Fruit fly (Drosophila melanogaster) ovary, adult (tissue): ENCODE measurements around the gene Atg4a.

ENCODE experiments used
- CG17801 ChIP-seq: fragments of 200-800 bp; optimal IDR thresholded peaks from 2 replicates; lab custom pipeline; 2019; ENCODE audit warnings: missing biosample characterization, mild to moderate bottlenecking, missing genetic modification characterization, moderate library complexity; ENCODE audit not compliant: partially characterized antibody

Atg4a gene

dm6 chr2L:1068004-1068403 lies 12.7 kb upstream of the Atg4a start:
- no peak for TF ChIP-seq CG17801 (GFP tag; lab: Kevin White, UChicago)

dm6 chr2L:1068517-1069107 lies 12.1 kb upstream of the Atg4a start:
- no peak for TF ChIP-seq CG17801 (GFP tag; lab: Kevin White, UChicago)

- TF ChIP-seq CG17801 (GFP tag; lab: Kevin White, UChicago), result peak; percentile 1
Measured at dm6 chr2L:1069475-1069874, 11.2 kb upstream of the Atg4a start.

dm6 chr2L:1070332-1070731 lies 10.4 kb upstream of the Atg4a start:
- peak; percentile 24 for TF ChIP-seq CG17801 (GFP tag; lab: Kevin White, UChicago)

dm6 chr2L:1070941-1071340 lies 9.8 kb upstream of the Atg4a start:
- no peak for TF ChIP-seq CG17801 (GFP tag; lab: Kevin White, UChicago)

- TF ChIP-seq CG17801 (GFP tag; lab: Kevin White, UChicago), result no peak
Measured at dm6 chr2L:1072184-1072583, 8.5 kb upstream of the Atg4a start.

- TF ChIP-seq CG17801 (GFP tag; lab: Kevin White, UChicago), result peak; percentile 48
Measured at dm6 chr2L:1073530-1073929, 7.2 kb upstream of the Atg4a start.

- no peak for TF ChIP-seq CG17801 (GFP tag; lab: Kevin White, UChicago)
Measured at dm6 chr2L:1074180-1074864, 6.4 kb upstream of the Atg4a start.

- TF ChIP-seq CG17801 (GFP tag; lab: Kevin White, UChicago), result peak; percentile 0
Measured at dm6 chr2L:1075753-1076152, 5.0 kb upstream of the Atg4a start.

- TF ChIP-seq CG17801 (GFP tag; lab: Kevin White, UChicago), result no peak
Measured at dm6 chr2L:1077053-1077452, 3.7 kb upstream of the Atg4a start.

- TF ChIP-seq CG17801 (GFP tag; lab: Kevin White, UChicago), result peak; percentile 17
Measured at dm6 chr2L:1077469-1077993, 3.2 kb upstream of the Atg4a start, which contains the start of the genes S and ast. Gene S, minus strand, starts transcription at chr2L:1077815. Gene ast, plus strand, starts transcription at chr2L:1077948.

dm6 chr2L:1082668-1083067 lies 2.0 kb downstream of the Atg4a start:
- TF ChIP-seq CG17801 (GFP tag; lab: Kevin White, UChicago), result no peak

dm6 chr2L:1086312-1086906 lies 5.7 kb downstream of the Atg4a start:
- no peak for TF ChIP-seq CG17801 (GFP tag; lab: Kevin White, UChicago)

dm6 chr2L:1091675-1092074 lies 11.0 kb downstream of the Atg4a start:
- peak; percentile 37 for TF ChIP-seq CG17801 (GFP tag; lab: Kevin White, UChicago)

dm6 chr2L:1094724-1095123 lies 14.0 kb downstream of the Atg4a start:
- TF ChIP-seq CG17801 (GFP tag; lab: Kevin White, UChicago), result no peak

dm6 chr2L:1095450-1095849 lies 14.7 kb downstream of the Atg4a start:
- TF ChIP-seq CG17801 (GFP tag; lab: Kevin White, UChicago), result no peak
